Fruit fly (Drosophila melanogaster) whole organism, embryonic: Measurements from ENCODE around the gene Drs.
A peak's percentile ranks its signal among the peaks of the same experiment; 100 is the strongest.

Experiments
- Bteb2 ChIP-seq: fragments of 200-800 bp; sonication (Bioruptor generic); optimal IDR thresholded peaks from 2 replicates; lab custom pipeline; 2016; ENCODE audit warnings: missing biosample characterization, missing genetic modification characterization
- CG10959 ChIP-seq: fragments of 200-800 bp; sonication (Bioruptor generic); IDR thresholded peaks from 2 replicates; pipeline ENCODE4 v1.3.6; 2022; ENCODE audit warnings: missing biosample characterization, missing genetic modification characterization
- CG11504 ChIP-seq: fragments of 200-800 bp; sonication (Bioruptor generic); optimal IDR thresholded peaks from 3 replicates; lab custom pipeline; 2019; ENCODE audit warnings: missing biosample characterization, mild to moderate bottlenecking, missing genetic modification characterization, moderate library complexity
- CG11695 ChIP-seq: fragments of 200-800 bp; sonication (Bioruptor generic); IDR thresholded peaks from 3 replicates; pipeline ENCODE4 v1.3.6; 2022; ENCODE audit warnings: missing biosample characterization, missing genetic modification characterization
- CG11696 ChIP-seq: fragments of 200-800 bp; sonication (Bioruptor generic); IDR thresholded peaks from 2 replicates; pipeline ENCODE4 v1.3.6; 2022; ENCODE audit warnings: missing biosample characterization, missing genetic modification characterization
- CG12391 ChIP-seq: fragments of 200-800 bp; sonication (Bioruptor generic); optimal IDR thresholded peaks from 3 replicates; lab custom pipeline; 2018; ENCODE audit warnings: missing biosample characterization, mild to moderate bottlenecking, missing genetic modification characterization, moderate library complexity
- CG14965 ChIP-seq: fragments of 200-800 bp; sonication (Bioruptor generic); optimal IDR thresholded peaks from 2 replicates; lab custom pipeline; 2016; ENCODE audit warnings: missing biosample characterization, missing genetic modification characterization, borderline replicate concordance
- CG1529 ChIP-seq: fragments of 200-800 bp; sonication (Bioruptor generic); optimal IDR thresholded peaks from 3 replicates; lab custom pipeline; 2018; ENCODE audit warnings: missing biosample characterization, missing genetic modification characterization
- CG15696 ChIP-seq: fragments of 200-800 bp; sonication (Bioruptor generic); optimal IDR thresholded peaks from 2 replicates; lab custom pipeline; 2019; ENCODE audit warnings: missing biosample characterization, mild to moderate bottlenecking, missing genetic modification characterization, moderate library complexity
- CG18476 ChIP-seq: fragments of 200-800 bp; sonication (Bioruptor generic); optimal IDR thresholded peaks from 2 replicates; lab custom pipeline; 2016; ENCODE audit warnings: missing biosample characterization, mild to moderate bottlenecking, missing genetic modification characterization
- CG2678 ChIP-seq: fragments of 200-800 bp; sonication (Bioruptor generic); optimal IDR thresholded peaks from 3 replicates; lab custom pipeline; 2019; ENCODE audit warnings: missing biosample characterization, mild to moderate bottlenecking, missing genetic modification characterization, moderate library complexity
- CG3726 ChIP-seq: fragments of 200-800 bp; sonication (Bioruptor generic); IDR thresholded peaks from 3 replicates; pipeline ENCODE4, ENCODE4 v1.3.6; 2022; ENCODE audit warnings: missing biosample characterization, missing genetic modification characterization
- CG6683 ChIP-seq: fragments of 200-800 bp; sonication (Bioruptor generic); optimal IDR thresholded peaks from 2 replicates; lab custom pipeline; 2017; ENCODE audit warnings: missing biosample characterization, mild to moderate bottlenecking, missing genetic modification characterization, missing genetic modification reagents
- CG6854 ChIP-seq: fragments of 200-800 bp; sonication (Bioruptor generic); optimal IDR thresholded peaks from 3 replicates; lab custom pipeline; 2017; ENCODE audit warnings: missing biosample characterization, mild to moderate bottlenecking, missing genetic modification characterization
- CG7556 ChIP-seq: fragments of 200-800 bp; sonication (Bioruptor generic); optimal IDR thresholded peaks from 2 replicates; lab custom pipeline; 2017; ENCODE audit warnings: missing biosample characterization, mild to moderate bottlenecking, missing genetic modification characterization
- CG8388 ChIP-seq: fragments of 200-800 bp; sonication (Bioruptor generic); optimal IDR thresholded peaks from 2 replicates; lab custom pipeline; 2019; ENCODE audit warnings: missing biosample characterization, mild to moderate bottlenecking, missing genetic modification characterization, moderate library complexity
- Chrac-16 ChIP-seq: fragments of 200-800 bp; sonication (Bioruptor generic); optimal IDR thresholded peaks from 3 replicates; lab custom pipeline; 2016; ENCODE audit warnings: missing biosample characterization, missing genetic modification characterization
- Dip3 ChIP-seq: fragments of 200-800 bp; sonication (Bioruptor generic); optimal IDR thresholded peaks from 3 replicates; lab custom pipeline; 2016; ENCODE audit warnings: missing biosample characterization, missing genetic modification characterization
- Doc2 ChIP-seq: fragments of 200-800 bp; sonication (Bioruptor generic); IDR thresholded peaks from 2 replicates; pipeline ENCODE4 v1.3.6; 2022; ENCODE audit warnings: missing biosample characterization, missing genetic modification characterization
- Doc3 ChIP-seq: fragments of 200-800 bp; sonication (Bioruptor generic); IDR thresholded peaks from 3 replicates; pipeline ENCODE4 v1.3.6; 2022; ENCODE audit warnings: missing biosample characterization, missing genetic modification characterization; ENCODE audit not compliant: partially characterized antibody
- E2f2 ChIP-seq: fragments of 200-800 bp; sonication (Bioruptor generic); IDR thresholded peaks from 2 replicates; pipeline ENCODE4 v1.3.6; 2022; ENCODE audit warnings: missing biosample characterization, missing genetic modification characterization
- Fer2 ChIP-seq: fragments of 200-800 bp; sonication (Bioruptor generic); optimal IDR thresholded peaks from 2 replicates; lab custom pipeline; 2018; ENCODE audit warnings: missing biosample characterization, mild to moderate bottlenecking, missing genetic modification characterization, moderate library complexity
- Hr39 ChIP-seq: fragments of >200 bp; optimal IDR thresholded peaks from 2 replicates; lab custom pipeline; 2017
- Myb ChIP-seq: fragments of 200-800 bp; sonication (Bioruptor generic); optimal IDR thresholded peaks from 2 replicates; lab custom pipeline; 2016; ENCODE audit warnings: missing biosample characterization, missing genetic modification characterization
- NfI ChIP-seq: fragments of 200-800 bp; sonication (Bioruptor generic); optimal IDR thresholded peaks from 3 replicates; lab custom pipeline; 2018; ENCODE audit warnings: missing biosample characterization, mild to moderate bottlenecking, missing genetic modification characterization, moderate library complexity
- PHDP ChIP-seq: fragments of 200-800 bp; sonication (Bioruptor generic); optimal IDR thresholded peaks from 3 replicates; lab custom pipeline; 2018; ENCODE audit warnings: missing biosample characterization, mild to moderate bottlenecking, missing genetic modification characterization, moderate library complexity
- Rfx ChIP-seq: fragments of 200-800 bp; sonication (Bioruptor generic); IDR thresholded peaks from 2 replicates; pipeline ENCODE4 v1.3.6; 2022; ENCODE audit warnings: missing biosample characterization, missing genetic modification characterization
- Sin3A ChIP-seq: fragments of >200 bp; optimal IDR thresholded peaks from 2 replicates; lab custom pipeline; 2018
- Spps ChIP-seq: fragments of 200-800 bp; sonication (Bioruptor generic); optimal IDR thresholded peaks from 2 replicates; lab custom pipeline; 2018; ENCODE audit warnings: missing biosample characterization, mild to moderate bottlenecking, missing genetic modification characterization
- Sry-β ChIP-seq: fragments of 200-800 bp; sonication (Bioruptor generic); optimal IDR thresholded peaks from 2 replicates; lab custom pipeline; 2018; ENCODE audit warnings: missing biosample characterization, mild to moderate bottlenecking, missing genetic modification characterization, moderate library complexity
- Sry-δ ChIP-seq: fragments of 200-800 bp; sonication (Bioruptor generic); optimal IDR thresholded peaks from 2 replicates; lab custom pipeline; 2016; ENCODE audit warnings: missing biosample characterization, missing genetic modification characterization
- TFAM ChIP-seq: fragments of 200-800 bp; sonication (Bioruptor generic); optimal IDR thresholded peaks from 2 replicates; lab custom pipeline; 2017; ENCODE audit warnings: missing biosample characterization, missing genetic modification characterization, inconsistent platforms
- Tbp ChIP-seq: fragments of >200 bp; optimal IDR thresholded peaks from 2 replicates; lab custom pipeline; 2018; ENCODE audit warnings: missing biosample characterization, missing genetic modification characterization
- Vsx1 ChIP-seq: fragments of 200-800 bp; sonication (Bioruptor generic); optimal IDR thresholded peaks from 2 replicates; lab custom pipeline; 2017; ENCODE audit warnings: missing biosample characterization, mild to moderate bottlenecking, missing genetic modification characterization, missing genetic modification reagents
- br ChIP-seq: fragments of >200 bp; optimal IDR thresholded peaks from 2 replicates; lab custom pipeline; 2017
- cad ChIP-seq: fragments of >200 bp; optimal IDR thresholded peaks from 2 replicates; lab custom pipeline; 2017; ENCODE audit warnings: missing biosample characterization, missing genetic modification characterization
- corto ChIP-seq: fragments of 200-800 bp; sonication (Bioruptor generic); optimal IDR thresholded peaks from 2 replicates; lab custom pipeline; 2016; ENCODE audit warnings: missing biosample characterization, mild to moderate bottlenecking, missing genetic modification characterization, moderate library complexity
- dmrt11E ChIP-seq: fragments of 200-800 bp; sonication (Bioruptor generic); optimal IDR thresholded peaks from 3 replicates; lab custom pipeline; 2018; ENCODE audit warnings: missing biosample characterization, mild to moderate bottlenecking, missing genetic modification characterization, moderate library complexity
- eve ChIP-seq, 2 experiments: fragments of >200 bp; optimal IDR thresholded peaks; 2 replicates each; lab custom pipeline; 2017; ENCODE audit warnings: missing biosample characterization in 2 of 2, missing genetic modification characterization in 2 of 2
- fd96Cb ChIP-seq: fragments of 200-800 bp; sonication (Bioruptor generic); optimal IDR thresholded peaks from 2 replicates; lab custom pipeline; 2018; ENCODE audit warnings: missing biosample characterization, mild to moderate bottlenecking, missing genetic modification characterization, moderate library complexity
- gcm ChIP-seq: fragments of 200-800 bp; sonication (Bioruptor generic); optimal IDR thresholded peaks from 2 replicates; lab custom pipeline; 2019; ENCODE audit warnings: missing biosample characterization, mild to moderate bottlenecking, missing genetic modification characterization, moderate library complexity
- h ChIP-seq: fragments of >200 bp; optimal IDR thresholded peaks from 2 replicates; lab custom pipeline; 2017
- hbn ChIP-seq: fragments of 200-800 bp; sonication (Bioruptor generic); IDR thresholded peaks from 2 replicates; pipeline ENCODE4 v1.3.6; 2022; ENCODE audit warnings: missing biosample characterization, missing genetic modification characterization; ENCODE audit not compliant: partially characterized antibody
- jumu ChIP-seq: fragments of 200-800 bp; sonication (Bioruptor generic); optimal IDR thresholded peaks from 3 replicates; lab custom pipeline; 2016; ENCODE audit warnings: missing biosample characterization, missing genetic modification characterization
- ken ChIP-seq: fragments of 200-800 bp; sonication (Bioruptor generic); IDR thresholded peaks from 3 replicates; pipeline ENCODE4 v1.3.6; 2022; ENCODE audit warnings: missing biosample characterization, missing genetic modification characterization
- luna ChIP-seq: fragments of 200-800 bp; sonication (Bioruptor generic); optimal IDR thresholded peaks from 2 replicates; lab custom pipeline; 2016; ENCODE audit warnings: missing biosample characterization, missing genetic modification characterization
- p53 ChIP-seq: fragments of 200-800 bp; sonication (Bioruptor generic); optimal IDR thresholded peaks from 2 replicates; lab custom pipeline; 2016; ENCODE audit warnings: missing biosample characterization, missing genetic modification characterization
- ranshi ChIP-seq: fragments of 200-800 bp; sonication (Bioruptor generic); IDR thresholded peaks from 2 replicates; pipeline ENCODE4 v1.3.6; 2022; ENCODE audit warnings: missing biosample characterization, missing genetic modification characterization
- sima ChIP-seq: fragments of 200-800 bp; sonication (Bioruptor generic); optimal IDR thresholded peaks from 2 replicates; lab custom pipeline; 2016; ENCODE audit warnings: missing biosample characterization, missing genetic modification characterization
- tin ChIP-seq: fragments of 200-800 bp; sonication (Bioruptor generic); optimal IDR thresholded peaks from 3 replicates; lab custom pipeline; 2016; ENCODE audit warnings: missing biosample characterization, missing genetic modification characterization
- wdn ChIP-seq: fragments of 200-800 bp; sonication (Bioruptor generic); IDR thresholded peaks from 2 replicates; pipeline ENCODE4 v1.3.6; 2022; ENCODE audit warnings: missing biosample characterization, missing genetic modification characterization

The Drs gene

dm6 chr3L:3418207-3419086, 49.1 kb downstream of the Drs start (continued):
- peak; percentile 69 for TF ChIP-seq PHDP (tag; lab: Kevin White, UChicago)
- peak; percentile 77 for TF ChIP-seq CG18476 (GFP tag; lab: Kevin White, UChicago)
- TF ChIP-seq Rfx (GFP tag; lab: Robert Waterston, UW), result peak; percentile 90
- TF ChIP-seq ranshi (GFP tag; lab: Robert Waterston, UW), result peak; percentile 84
- no peak for TF ChIP-seq TFAM (GFP tag; lab: Kevin White, UChicago)
- TF ChIP-seq Spps (tag; lab: Kevin White, UChicago), result no peak
- TF ChIP-seq Myb (GFP tag; lab: Kevin White, UChicago), result no peak
- no peak for TF ChIP-seq CG3726
- peak; percentile 30 for TF ChIP-seq Chrac-16 (GFP tag; lab: Kevin White, UChicago)
- TF ChIP-seq eve (GFP tag; optimal IDR thresholded peaks at IDR 0.05; lab: Kevin White, UChicago), result no peak
- no peak for TF ChIP-seq p53 (GFP tag; lab: Kevin White, UChicago)
- no peak for TF ChIP-seq Doc2 (GFP tag; lab: Robert Waterston, UW)
- no peak for TF ChIP-seq Doc3 (GFP tag; lab: Robert Waterston, UW)
- peak; percentile 80 for TF ChIP-seq CG11695 (GFP tag; lab: Robert Waterston, UW)
- TF ChIP-seq CG12391, result peak; percentile 69
- TF ChIP-seq cad, result no peak
- TF ChIP-seq corto (GFP tag; lab: Kevin White, UChicago), result no peak
- TF ChIP-seq Sry-δ (GFP tag; lab: Kevin White, UChicago), result peak; percentile 27
- TF ChIP-seq br (lab: Kevin White, UChicago), result no peak
- no peak for TF ChIP-seq CG15696 (tag; lab: Kevin White, UChicago)
- TF ChIP-seq dmrt11E (tag; lab: Kevin White, UChicago), result no peak
- TF ChIP-seq CG11504 (tag; lab: Kevin White, UChicago), result peak; percentile 71
- TF ChIP-seq tin (GFP tag; lab: Kevin White, UChicago), result no peak
- no peak for TF ChIP-seq h (lab: Kevin White, UChicago)
- peak; percentile 38 for TF ChIP-seq CG1529 (GFP tag; lab: Kevin White, UChicago)
- no peak for TF ChIP-seq sima (GFP tag; lab: Kevin White, UChicago)
- peak; percentile 62 for TF ChIP-seq E2f2 (GFP tag; lab: Robert Waterston, UW)
- peak; percentile 51 for TF ChIP-seq fd96Cb (tag; lab: Kevin White, UChicago)
- TF ChIP-seq CG6683, result peak; percentile 67
- TF ChIP-seq CG14965, result no peak
- TF ChIP-seq Fer2 (tag; lab: Kevin White, UChicago), result peak; percentile 68
- no peak for TF ChIP-seq Tbp (GFP tag; lab: Kevin White, UChicago)
- peak; percentile 76 for TF ChIP-seq Dip3 (GFP tag; lab: Kevin White, UChicago)
- no peak; the same call in 1 of the 2 replicates for TF ChIP-seq CG10959 (GFP tag; lab: Robert Waterston, UW)
- TF ChIP-seq CG8388 (GFP tag; lab: Kevin White, UChicago), result no peak
- TF ChIP-seq Vsx1 (GFP tag; lab: Kevin White, UChicago), result peak; percentile 76
- peak; percentile 78 for TF ChIP-seq wdn
- TF ChIP-seq gcm (GFP tag; lab: Kevin White, UChicago), result no peak
- peak; percentile 65 for TF ChIP-seq Bteb2 (GFP tag; lab: Kevin White, UChicago)
- TF ChIP-seq CG11696, result 0 out of 2 replicates have a peak, but pooled peaks have one; percentile 66
- TF ChIP-seq CG7556 (GFP tag; lab: Kevin White, UChicago), result peak; percentile 76
- TF ChIP-seq NfI (GFP tag; lab: Kevin White, UChicago), result peak; percentile 78
- TF ChIP-seq hbn (GFP tag; lab: Robert Waterston, UW), result no peak
- TF ChIP-seq CG2678 (tag; lab: Kevin White, UChicago), result peak; percentile 79
- no peak for TF ChIP-seq Hr39 (lab: Kevin White, UChicago)
- peak; percentile 69 for TF ChIP-seq CG6854 (GFP tag; lab: Kevin White, UChicago)
- TF ChIP-seq ken (GFP tag; lab: Robert Waterston, UW), result peak; percentile 72; the same call in 1 of the 3 replicates
- TF ChIP-seq luna (GFP tag; lab: Kevin White, UChicago), result peak; percentile 5
- TF ChIP-seq jumu (GFP tag; lab: Kevin White, UChicago), result peak; percentile 44
- TF ChIP-seq Sin3A (lab: Kevin White, UChicago), result no peak
- TF ChIP-seq Sry-β (GFP tag; lab: Kevin White, UChicago), result peak; percentile 22
